Worm (Caenorhabditis elegans) whole organism, early embryonic: ENCODE data around the gene col-109.

Experiments
- B0310.2 ChIP-seq: sonication (generic microtip); optimal IDR thresholded peaks from 2 replicates; lab custom pipeline; 2016; ENCODE audit warnings: mild to moderate bottlenecking, missing genetic modification characterization, missing compliant biosample characterization
- F13C5.2 ChIP-seq: sonication (generic microtip); optimal IDR thresholded peaks from 2 replicates; lab custom pipeline; 2017; ENCODE audit warnings: mild to moderate bottlenecking, missing genetic modification characterization, inconsistent platforms, missing compliant biosample characterization
- aly-1 ChIP-seq: sonication (generic microtip); optimal IDR thresholded peaks from 2 replicates; lab custom pipeline; 2016; ENCODE audit warnings: missing genetic modification characterization, missing compliant biosample characterization
- ama-1 ChIP-seq: fragments of 150-350 bp; optimal IDR thresholded peaks from 2 replicates; lab custom pipeline; 2014
- ceh-13 ChIP-seq: fragments of 200-800 bp; sonication (Bioruptor generic); optimal IDR thresholded peaks from 2 replicates; lab custom pipeline; 2018; ENCODE audit warnings: mild to moderate bottlenecking, missing genetic modification characterization, missing compliant biosample characterization
- ceh-36 ChIP-seq: sonication (generic microtip); optimal IDR thresholded peaks from 2 replicates; lab custom pipeline; 2016; ENCODE audit warnings: missing genetic modification characterization, inconsistent platforms, missing compliant biosample characterization
- ets-7 ChIP-seq: sonication (generic microtip); optimal IDR thresholded peaks from 2 replicates; lab custom pipeline; 2016; ENCODE audit warnings: missing genotype, missing genetic modification characterization, missing compliant biosample characterization
- flt-1 ChIP-seq: fragments of 200-800 bp; sonication (Bioruptor generic); IDR thresholded peaks from 2 replicates; pipeline ENCODE4 v1.3.6; 2022; ENCODE audit warnings: missing genetic modification characterization, missing compliant biosample characterization
- hmbx-1 ChIP-seq: sonication (generic microtip); optimal IDR thresholded peaks from 2 replicates; lab custom pipeline; 2016; ENCODE audit warnings: mild to moderate bottlenecking, missing genetic modification characterization, missing compliant biosample characterization
- hmg-4 ChIP-seq: fragments of 200-800 bp; sonication (Bioruptor generic); optimal IDR thresholded peaks from 2 replicates; lab custom pipeline; 2018; ENCODE audit warnings: mild to moderate bottlenecking, missing genetic modification characterization, missing compliant biosample characterization
- hnd-1 ChIP-seq: sonication (generic microtip); optimal IDR thresholded peaks from 2 replicates; lab custom pipeline; 2016; ENCODE audit warnings: missing genetic modification characterization, missing compliant biosample characterization
- pes-1 ChIP-seq: fragments of 200-800 bp; sonication (Bioruptor generic); IDR thresholded peaks from 2 replicates; pipeline ENCODE4 v1.3.6; 2022; ENCODE audit warnings: missing genetic modification reagents, missing genetic modification characterization, missing compliant biosample characterization
- scrt-1 ChIP-seq: fragments of 200-800 bp; sonication (Bioruptor generic); IDR thresholded peaks from 2 replicates; pipeline ENCODE4 v1.3.6; 2022; ENCODE audit warnings: missing genetic modification characterization, missing compliant biosample characterization
- sea-1 ChIP-seq: fragments of 200-800 bp; sonication (Bioruptor generic); conservative IDR thresholded peaks from 2 replicates; pipeline ENCODE4 v1.3.6; 2022; ENCODE audit warnings: missing genetic modification characterization, missing compliant biosample characterization
- tbx-11 ChIP-seq: fragments of 200-800 bp; sonication (Bioruptor generic); IDR thresholded peaks from 2 replicates; pipeline ENCODE4 v1.3.6; 2022; ENCODE audit warnings: missing genetic modification characterization, missing compliant biosample characterization
- tbx-37 ChIP-seq: fragments of 200-800 bp; sonication (Bioruptor generic); conservative IDR thresholded peaks from 2 replicates; pipeline ENCODE4 v1.3.6; 2022; ENCODE audit warnings: missing genetic modification reagents, missing genetic modification characterization, missing compliant biosample characterization
- tra-4 ChIP-seq: sonication (generic microtip); optimal IDR thresholded peaks from 2 replicates; lab custom pipeline; 2017; ENCODE audit warnings: missing genetic modification characterization, missing compliant biosample characterization

Gene col-109

DNA sequence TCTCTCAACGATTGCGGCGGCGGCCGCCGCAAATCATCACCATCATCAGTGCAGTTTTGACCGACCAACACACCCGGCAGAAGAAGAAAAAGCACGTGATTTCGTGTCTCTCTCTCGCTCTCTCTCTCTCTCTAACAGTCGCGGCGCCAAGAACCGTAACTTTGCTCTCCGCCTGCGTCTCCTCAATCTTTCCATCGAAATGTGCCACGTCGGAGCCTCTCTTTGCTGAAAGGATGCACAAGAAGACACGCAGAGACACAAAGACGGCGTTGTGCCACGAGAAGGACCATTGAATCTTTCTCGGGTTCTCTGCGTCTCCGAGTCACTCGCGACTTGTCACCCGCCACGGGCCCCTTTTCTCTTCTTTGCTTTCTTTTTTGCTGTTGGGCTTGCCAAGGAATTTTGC lies 37.8 kb upstream of the col-109 start:
- TF ChIP-seq ets-7 (no peak), pes-1 (GFP tag; lab: Robert Waterston, UW) (no peak), ama-1 (lab: Kevin White, UChicago) (no peak), hnd-1 (tag; lab: Kevin White, UChicago) (no peak), tbx-37 (GFP tag; lab: Robert Waterston, UW) (no peak), aly-1 (tag; lab: Kevin White, UChicago) (no peak), flt-1 (GFP tag; lab: Robert Waterston, UW) (no peak), ceh-13 (GFP tag; lab: Kevin White, UChicago) (no peak), scrt-1 (no peak), tra-4 (tag; lab: Kevin White, UChicago) (no peak), ceh-36 (tag; lab: Kevin White, UChicago) (no peak), hmbx-1 (tag; lab: Kevin White, UChicago) (no peak), B0310.2 (tag; lab: Kevin White, UChicago) (no peak), tbx-11 (no peak), F13C5.2 (tag; lab: Kevin White, UChicago) (no peak), hmg-4 (no peak), sea-1 (no peak)

DNA sequence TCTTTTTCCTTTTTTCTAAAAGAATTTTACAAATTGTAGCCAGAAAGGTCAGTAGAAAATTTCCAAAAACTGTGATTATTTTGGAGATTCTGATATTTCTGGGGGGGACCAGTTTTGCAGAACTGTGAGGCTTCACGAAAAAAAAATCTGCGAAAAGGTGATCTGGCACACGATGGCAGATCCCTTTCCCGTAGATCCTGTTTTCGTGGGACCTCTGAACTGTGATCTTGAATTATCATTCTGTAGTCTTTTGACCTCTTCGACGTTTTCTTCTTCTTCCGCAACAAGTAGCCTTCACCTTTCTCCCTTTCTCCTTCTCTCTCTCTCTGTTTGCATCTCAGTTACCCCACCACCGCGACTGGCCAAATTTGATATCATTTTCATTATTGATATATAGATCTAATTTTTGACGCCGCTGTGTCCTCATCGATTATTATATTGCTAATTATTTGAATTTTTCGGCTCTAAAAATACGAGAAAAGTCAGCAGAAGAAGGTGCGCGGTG lies 33.9 kb upstream of the col-109 start:
- peak; percentile 56 for TF ChIP-seq pes-1 (GFP tag; lab: Robert Waterston, UW)
- TF ChIP-seq ama-1 (lab: Kevin White, UChicago): no peak
- no peak for TF ChIP-seq ets-7
- no peak for TF ChIP-seq F13C5.2 (tag; lab: Kevin White, UChicago)
- TF ChIP-seq flt-1 (GFP tag; lab: Robert Waterston, UW): no peak
- no peak for TF ChIP-seq hnd-1 (tag; lab: Kevin White, UChicago)

DNA sequence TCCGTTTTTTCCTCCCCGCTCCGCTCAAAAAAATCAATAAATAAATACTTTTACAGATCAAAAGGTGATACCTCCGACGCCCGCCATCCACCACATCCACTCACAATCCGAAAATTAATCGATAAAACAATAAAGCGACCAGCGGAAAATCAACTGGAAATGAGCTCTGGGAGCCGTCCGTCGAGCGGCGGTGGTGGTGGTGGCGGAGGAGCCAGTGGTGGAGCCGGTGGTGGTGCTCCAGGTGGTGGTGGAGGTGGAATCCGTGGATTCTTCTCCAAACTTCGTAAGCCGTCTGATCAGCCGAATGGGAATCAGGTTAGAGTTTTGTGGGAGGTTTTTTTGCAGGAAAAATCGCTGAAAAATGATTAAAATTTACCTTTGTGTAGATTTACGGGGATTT lies 27.9 kb upstream of the col-109 start, which contains the start of gene egl-4:
Gene egl-4 (plus strand): TSS at position 160 of the 400 bp plus-strand sequence.
- TF ChIP-seq ets-7 (no peak), tbx-37 (GFP tag; lab: Robert Waterston, UW) (no peak), aly-1 (tag; lab: Kevin White, UChicago) (no peak), scrt-1 (no peak), tbx-11 (no peak), F13C5.2 (tag; lab: Kevin White, UChicago) (no peak), hmg-4 (no peak), B0310.2 (tag; lab: Kevin White, UChicago) (no peak), pes-1 (GFP tag; lab: Robert Waterston, UW) (no peak), ama-1 (lab: Kevin White, UChicago) (no peak), hnd-1 (tag; lab: Kevin White, UChicago) (no peak), ceh-13 (GFP tag; lab: Kevin White, UChicago) (no peak), flt-1 (GFP tag; lab: Robert Waterston, UW) (no peak), hmbx-1 (tag; lab: Kevin White, UChicago) (no peak)

DNA sequence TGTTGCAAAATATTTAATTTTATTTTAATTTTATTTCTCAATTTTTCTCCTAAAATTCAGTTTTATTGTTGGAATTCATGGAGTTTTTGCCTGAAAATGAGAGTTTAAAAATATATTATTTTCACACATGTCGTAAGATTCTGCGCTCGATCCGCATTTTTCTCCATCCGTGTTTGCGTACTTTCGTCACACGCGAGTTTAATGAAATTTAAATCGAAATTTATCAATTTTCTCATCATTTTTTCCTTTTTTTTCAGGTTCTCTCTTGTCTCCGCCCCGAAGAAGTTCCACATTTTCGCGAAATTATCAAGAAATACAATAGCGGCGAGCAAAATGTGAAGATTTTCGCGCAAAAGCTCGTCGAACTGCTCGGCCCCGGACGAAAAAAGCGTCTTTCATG lies 26.4 kb upstream of the col-109 start:
- TF ChIP-seq pes-1 (GFP tag; lab: Robert Waterston, UW) (no peak), sea-1 (no peak)

DNA sequence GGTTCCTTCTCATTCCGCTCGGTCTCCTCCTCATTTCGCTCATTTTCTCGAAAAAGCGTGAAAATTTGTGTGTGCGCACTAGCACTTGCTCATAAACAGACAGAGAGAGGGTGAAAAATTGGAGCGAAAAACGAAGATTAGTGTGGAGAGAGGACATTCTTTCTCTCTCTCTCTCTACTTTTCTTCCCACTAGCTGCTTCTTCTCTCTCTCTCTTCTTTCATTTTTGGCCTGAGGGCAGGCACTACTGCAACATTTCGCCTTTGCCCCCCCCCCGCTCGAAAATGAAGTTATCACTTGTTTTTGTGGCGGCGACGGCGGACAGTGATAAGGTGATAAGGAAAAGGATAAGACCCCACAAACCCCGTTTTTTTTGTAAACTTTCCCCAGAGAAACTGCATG lies 25.0 kb upstream of the col-109 start:
- TF ChIP-seq tra-4 (tag; lab: Kevin White, UChicago) (no peak), B0310.2 (tag; lab: Kevin White, UChicago) (no peak), flt-1 (GFP tag; lab: Robert Waterston, UW) (no peak), hmg-4 (no peak), ets-7 (no peak), hmbx-1 (tag; lab: Kevin White, UChicago) (no peak), F13C5.2 (tag; lab: Kevin White, UChicago) (peak; percentile 29), pes-1 (GFP tag; lab: Robert Waterston, UW) (no peak)

DNA sequence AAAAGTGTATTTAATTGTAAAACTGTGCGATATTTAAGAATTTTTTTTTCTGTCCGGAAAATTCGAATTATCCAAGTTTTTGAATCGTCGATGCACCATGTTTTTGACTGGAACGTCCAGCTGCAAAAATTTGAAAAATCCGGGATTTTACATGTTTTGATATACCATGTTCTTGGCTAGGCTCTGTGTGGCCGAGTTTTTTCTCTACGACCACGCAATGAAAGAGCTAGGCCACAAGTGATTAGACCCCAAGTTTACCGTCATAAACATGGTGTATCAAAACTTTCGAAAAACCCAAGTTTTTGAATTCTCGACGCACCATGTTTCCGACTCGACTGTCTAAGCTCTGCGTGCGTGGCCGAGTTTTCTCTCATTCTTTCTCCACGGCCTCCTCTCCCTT lies 24.6 kb upstream of the col-109 start:
- TF ChIP-seq ama-1 (lab: Kevin White, UChicago): no peak
- no peak for TF ChIP-seq F13C5.2 (tag; lab: Kevin White, UChicago)
- no peak for TF ChIP-seq tra-4 (tag; lab: Kevin White, UChicago)
- no peak for TF ChIP-seq ceh-36 (tag; lab: Kevin White, UChicago)
- no peak for TF ChIP-seq sea-1
- TF ChIP-seq tbx-37 (GFP tag; lab: Robert Waterston, UW): no peak
- TF ChIP-seq pes-1 (GFP tag; lab: Robert Waterston, UW): no peak
- no peak for TF ChIP-seq scrt-1
- TF ChIP-seq hmg-4: no peak
- no peak for TF ChIP-seq tbx-11
- TF ChIP-seq hnd-1 (tag; lab: Kevin White, UChicago): no peak
- TF ChIP-seq ceh-13 (GFP tag; lab: Kevin White, UChicago): no peak
- no peak for TF ChIP-seq flt-1 (GFP tag; lab: Robert Waterston, UW)
- TF ChIP-seq ets-7: no peak
- TF ChIP-seq B0310.2 (tag; lab: Kevin White, UChicago): no peak
- TF ChIP-seq hmbx-1 (tag; lab: Kevin White, UChicago): no peak
- no peak for TF ChIP-seq aly-1 (tag; lab: Kevin White, UChicago)

ce11 chrIV:1843611-1844010 lies 23.6 kb upstream of the col-109 start:
- TF ChIP-seq hmbx-1 (tag; lab: Kevin White, UChicago) (no peak), aly-1 (tag; lab: Kevin White, UChicago) (no peak), tbx-37 (GFP tag; lab: Robert Waterston, UW) (no peak), ceh-13 (GFP tag; lab: Kevin White, UChicago) (no peak), hnd-1 (tag; lab: Kevin White, UChicago) (no peak), sea-1 (no peak), tbx-11 (no peak), B0310.2 (tag; lab: Kevin White, UChicago) (no peak), ama-1 (lab: Kevin White, UChicago) (no peak), hmg-4 (no peak), ets-7 (no peak)

DNA sequence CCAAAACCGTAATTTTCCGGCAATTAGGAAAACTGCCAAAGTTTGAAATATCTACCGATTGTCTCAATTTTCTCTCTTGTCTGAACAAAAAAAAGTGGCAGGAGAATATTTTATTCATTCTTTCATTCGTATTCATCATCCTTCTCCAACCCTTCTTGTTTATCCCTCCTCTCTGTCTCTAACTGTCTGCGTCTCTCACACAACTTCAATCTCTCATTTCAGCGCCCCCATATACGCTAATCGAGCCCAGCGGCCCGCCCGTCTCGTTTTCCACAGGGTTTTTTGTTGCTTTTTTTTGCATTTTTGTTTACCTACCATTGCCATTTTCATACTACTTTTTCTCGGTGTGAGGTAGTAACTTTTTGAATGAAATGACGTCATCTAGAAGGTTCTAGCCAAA lies 22.3 kb upstream of the col-109 start:
- TF ChIP-seq ceh-36 (tag; lab: Kevin White, UChicago) (no peak), tbx-37 (GFP tag; lab: Robert Waterston, UW) (no peak), scrt-1 (no peak), hmbx-1 (tag; lab: Kevin White, UChicago) (no peak), hmg-4 (no peak), aly-1 (tag; lab: Kevin White, UChicago) (no peak), B0310.2 (tag; lab: Kevin White, UChicago) (no peak), pes-1 (GFP tag; lab: Robert Waterston, UW) (no peak), tbx-11 (no peak)
